Fruit fly (Drosophila melanogaster) whole organism, adult: ENCODE measurements around the gene CG3942.

Experiments used
- CG11617 ChIP-seq: fragments of 200-800 bp; sonication (Bioruptor generic); optimal IDR thresholded peaks from 2 replicates; lab custom pipeline; 2017; ENCODE audit warnings: mild to moderate bottlenecking, missing biosample characterization, missing genetic modification reagents, missing genetic modification characterization
- CG12768 ChIP-seq: fragments of 200-800 bp; sonication (Bioruptor generic); optimal IDR thresholded peaks from 2 replicates; lab custom pipeline; 2017; ENCODE audit warnings: missing biosample characterization, missing genetic modification characterization, mild to moderate bottlenecking, moderate library complexity, missing genetic modification reagents
- CG14711 ChIP-seq: fragments of 200-800 bp; sonication (Bioruptor generic); optimal IDR thresholded peaks from 2 replicates; lab custom pipeline; 2018; ENCODE audit warnings: missing biosample characterization, mild to moderate bottlenecking, missing genetic modification characterization, moderate library complexity
- CG1620 ChIP-seq: fragments of 200-800 bp; sonication (Bioruptor generic); optimal IDR thresholded peaks from 2 replicates; lab custom pipeline; 2016; ENCODE audit warnings: missing biosample characterization, missing genetic modification characterization
- CG33017 ChIP-seq: fragments of 200-800 bp; sonication (Bioruptor generic); optimal IDR thresholded peaks from 2 replicates; lab custom pipeline; 2018; ENCODE audit warnings: missing biosample characterization, mild to moderate bottlenecking, missing genetic modification characterization, moderate library complexity
- CG5204 ChIP-seq: fragments of 200-800 bp; sonication (Bioruptor generic); optimal IDR thresholded peaks from 2 replicates; lab custom pipeline; 2016; ENCODE audit warnings: missing biosample characterization, missing genetic modification characterization
- CG7045 ChIP-seq: fragments of 200-800 bp; sonication (Bioruptor generic); optimal IDR thresholded peaks from 2 replicates; lab custom pipeline; 2017; ENCODE audit warnings: missing biosample characterization, mild to moderate bottlenecking, missing genetic modification characterization
- CG7101 ChIP-seq: fragments of 200-800 bp; sonication (Bioruptor generic); optimal IDR thresholded peaks from 2 replicates; lab custom pipeline; 2018; ENCODE audit warnings: missing biosample characterization, mild to moderate bottlenecking, missing genetic modification characterization, moderate library complexity
- Clk ChIP-seq: fragments of 200-800 bp; sonication (Bioruptor generic); optimal IDR thresholded peaks from 2 replicates; lab custom pipeline; 2017; ENCODE audit warnings: missing biosample characterization, missing genetic modification characterization
- Crg-1 ChIP-seq: fragments of 200-800 bp; sonication (Bioruptor generic); optimal IDR thresholded peaks from 2 replicates; lab custom pipeline; 2016; ENCODE audit warnings: missing biosample characterization, missing genetic modification characterization
- Hr96 ChIP-seq: fragments of 200-800 bp; sonication (Bioruptor generic); optimal IDR thresholded peaks from 2 replicates; lab custom pipeline; 2016; ENCODE audit warnings: missing biosample characterization, missing genetic modification characterization
- Mnt ChIP-seq: fragments of 200-800 bp; sonication (Bioruptor generic); optimal IDR thresholded peaks from 2 replicates; lab custom pipeline; 2016; ENCODE audit warnings: missing biosample characterization, mild to moderate bottlenecking, missing genetic modification characterization
- bab1 ChIP-seq: fragments of 200-800 bp; sonication (Bioruptor generic); optimal IDR thresholded peaks from 3 replicates; lab custom pipeline; 2019; ENCODE audit warnings: missing biosample characterization, mild to moderate bottlenecking, missing genetic modification characterization, moderate library complexity
- cic ChIP-seq: fragments of 200-800 bp; sonication (Bioruptor generic); optimal IDR thresholded peaks from 2 replicates; lab custom pipeline; 2017; ENCODE audit warnings: missing biosample characterization, mild to moderate bottlenecking, missing genetic modification characterization, moderate library complexity
- cnc ChIP-seq, 2 experiments: fragments of >200 bp; optimal IDR thresholded peaks; 2 replicates each; lab custom pipeline; 2017
- kay ChIP-seq: fragments of 200-800 bp; sonication (Bioruptor generic); peaks from one replicate; lab custom pipeline; 2016; ENCODE audit warnings: missing biosample characterization, missing genetic modification characterization, borderline replicate concordance
- ovo ChIP-seq: fragments of 200-800 bp; sonication (Bioruptor generic); optimal IDR thresholded peaks from 2 replicates; lab custom pipeline; 2016; ENCODE audit warnings: missing biosample characterization, missing genetic modification characterization
- pad ChIP-seq: fragments of 200-800 bp; sonication (Bioruptor generic); optimal IDR thresholded peaks from 3 replicates; lab custom pipeline; 2017; ENCODE audit warnings: missing biosample characterization, missing genetic modification characterization, mild to moderate bottlenecking, moderate library complexity, missing genetic modification reagents
- tj ChIP-seq: fragments of 200-800 bp; sonication (Bioruptor generic); optimal IDR thresholded peaks from 3 replicates; lab custom pipeline; 2017; ENCODE audit warnings: missing biosample characterization, mild to moderate bottlenecking, missing genetic modification characterization, moderate library complexity
- toe ChIP-seq: fragments of 200-800 bp; sonication (Bioruptor generic); optimal IDR thresholded peaks from 2 replicates; lab custom pipeline; 2016; ENCODE audit warnings: missing biosample characterization, missing genetic modification characterization

The CG3942 gene

DNA sequence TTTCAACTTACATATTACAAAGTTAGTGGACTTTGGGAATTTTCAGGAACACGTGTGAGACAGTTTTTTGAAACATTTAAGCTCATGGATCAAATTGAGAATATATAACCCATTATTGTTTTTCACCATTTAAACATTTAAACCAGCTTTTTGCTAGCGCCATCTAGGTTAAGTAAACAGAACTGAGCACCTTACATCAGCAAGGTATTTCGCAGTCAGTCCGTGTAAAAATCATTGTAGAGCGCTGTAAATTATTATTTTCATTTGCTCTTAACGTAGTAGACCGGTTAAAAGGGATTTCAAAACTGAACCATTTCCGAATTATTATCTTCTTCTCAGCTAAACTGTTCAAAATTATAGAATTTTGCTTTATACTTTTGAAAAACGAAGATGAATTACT is 31.9 kb upstream of the CG3942 start, which contains the start of gene Rsbp15:
Gene Rsbp15 (plus strand): TSS at position 295 of the 400 bp plus-strand sequence.
- TF ChIP-seq Crg-1 (GFP tag; lab: Kevin White, UChicago): no peak
- TF ChIP-seq pad: no peak
- no peak for TF ChIP-seq Mnt (GFP tag; lab: Kevin White, UChicago)
- TF ChIP-seq bab1 (GFP tag; lab: Kevin White, UChicago): no peak
- TF ChIP-seq CG11617: no peak
- TF ChIP-seq CG14711 (tag; lab: Kevin White, UChicago): no peak
- no peak for TF ChIP-seq Clk (GFP tag; lab: Kevin White, UChicago)
- TF ChIP-seq kay (GFP tag; lab: Kevin White, UChicago): no peak
- no peak for TF ChIP-seq toe (GFP tag; lab: Kevin White, UChicago)
- TF ChIP-seq ovo (GFP tag; lab: Kevin White, UChicago): no peak
- TF ChIP-seq CG12768: no peak
- TF ChIP-seq cnc (optimal IDR thresholded peaks at IDR 0.05; lab: Kevin White, UChicago): no peak
- no peak for TF ChIP-seq CG7101 (tag; lab: Kevin White, UChicago)
- no peak for TF ChIP-seq CG33017 (tag; lab: Kevin White, UChicago)
- no peak for TF ChIP-seq CG7045 (GFP tag; lab: Kevin White, UChicago)
- no peak for TF ChIP-seq cic
- TF ChIP-seq CG5204 (GFP tag; lab: Kevin White, UChicago): no peak

DNA sequence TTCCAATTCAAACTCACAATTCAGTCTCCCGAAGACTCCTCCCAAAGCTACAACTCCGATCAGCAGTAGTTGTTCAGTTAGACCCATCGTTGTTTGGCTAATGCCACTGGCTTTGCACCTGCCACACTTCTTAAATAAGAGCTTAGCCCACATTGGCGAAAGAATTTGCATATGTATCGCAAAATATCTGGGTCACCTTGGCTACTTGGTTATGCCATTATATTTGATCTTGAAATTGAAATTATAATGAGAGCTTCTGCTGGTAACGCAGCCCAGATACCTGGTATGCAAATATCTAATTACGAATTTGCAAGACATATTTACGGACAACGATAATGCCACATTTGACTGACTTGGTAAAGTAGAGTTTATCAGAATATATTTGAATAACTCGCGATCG is 29.1 kb upstream of the CG3942 start, which contains the start of gene CG17404:
Gene CG17404 (minus strand): TSS at position 101 of the 400 bp plus-strand sequence.
- no peak for TF ChIP-seq Hr96 (GFP tag; lab: Kevin White, UChicago)
- TF ChIP-seq CG12768: no peak
- no peak for TF ChIP-seq cnc (optimal IDR thresholded peaks at IDR 0.05; lab: Kevin White, UChicago)
- no peak for TF ChIP-seq Crg-1 (GFP tag; lab: Kevin White, UChicago)
- no peak for TF ChIP-seq CG14711 (tag; lab: Kevin White, UChicago)
- TF ChIP-seq CG7045 (GFP tag; lab: Kevin White, UChicago): no peak
- TF ChIP-seq bab1 (GFP tag; lab: Kevin White, UChicago): no peak
- TF ChIP-seq CG33017 (tag; lab: Kevin White, UChicago): no peak
- no peak for TF ChIP-seq cic
- TF ChIP-seq Mnt (GFP tag; lab: Kevin White, UChicago): no peak
- TF ChIP-seq CG1620 (GFP tag; lab: Kevin White, UChicago): no peak
- no peak for TF ChIP-seq tj (GFP tag; lab: Kevin White, UChicago)
- no peak for TF ChIP-seq kay (GFP tag; lab: Kevin White, UChicago)

DNA sequence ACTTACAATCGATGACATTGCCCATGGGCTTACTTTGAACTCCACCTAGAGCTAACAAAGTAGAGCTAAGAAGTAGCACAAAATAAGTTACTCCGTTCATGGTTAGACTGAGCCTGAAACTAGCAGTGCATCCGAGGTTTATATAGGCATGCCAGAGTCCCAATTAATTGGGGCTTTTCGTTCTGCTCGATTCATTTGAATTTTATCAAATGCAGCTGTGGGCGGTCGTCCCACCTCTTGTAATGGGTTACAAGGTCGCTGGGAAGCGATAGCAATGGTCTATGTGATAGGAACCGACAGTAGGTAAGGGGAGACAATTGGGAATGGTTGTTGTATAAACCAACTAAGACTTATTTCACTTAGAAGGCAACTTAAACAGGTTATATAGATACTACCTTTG is 27.7 kb upstream of the CG3942 start, which contains the start of gene CG12256:
Gene CG12256 (minus strand): TSS at position 101 of the 400 bp plus-strand sequence.
- TF ChIP-seq CG1620 (GFP tag; lab: Kevin White, UChicago) (no peak), CG14711 (tag; lab: Kevin White, UChicago) (no peak), tj (GFP tag; lab: Kevin White, UChicago) (no peak)

DNA sequence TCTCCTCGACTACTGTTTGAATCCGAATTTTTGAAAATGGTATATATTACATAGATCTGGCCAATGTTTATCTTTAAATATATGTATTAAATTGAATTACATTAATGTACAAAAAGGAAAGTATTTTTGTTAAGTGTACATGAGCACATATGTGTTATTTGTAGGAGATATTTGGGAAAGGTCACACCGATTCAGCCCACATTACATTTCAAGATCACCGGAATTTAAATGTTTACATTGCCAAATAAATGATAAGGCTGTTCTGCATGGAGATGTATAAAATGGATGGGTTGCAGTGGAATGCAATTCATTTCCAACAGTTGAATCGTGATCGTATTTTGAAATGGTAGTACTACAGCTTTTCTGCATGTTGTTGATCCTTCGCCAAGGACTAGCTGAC is 24.9 kb upstream of the CG3942 start, which contains the start of gene CG3916:
Gene CG3916 (plus strand): TSS at position 301 of the 400 bp plus-strand sequence.
- TF ChIP-seq bab1 (GFP tag; lab: Kevin White, UChicago) (no peak), Mnt (GFP tag; lab: Kevin White, UChicago) (no peak), CG33017 (tag; lab: Kevin White, UChicago) (no peak), kay (GFP tag; lab: Kevin White, UChicago) (no peak), CG11617 (no peak), Hr96 (GFP tag; lab: Kevin White, UChicago) (no peak)

DNA sequence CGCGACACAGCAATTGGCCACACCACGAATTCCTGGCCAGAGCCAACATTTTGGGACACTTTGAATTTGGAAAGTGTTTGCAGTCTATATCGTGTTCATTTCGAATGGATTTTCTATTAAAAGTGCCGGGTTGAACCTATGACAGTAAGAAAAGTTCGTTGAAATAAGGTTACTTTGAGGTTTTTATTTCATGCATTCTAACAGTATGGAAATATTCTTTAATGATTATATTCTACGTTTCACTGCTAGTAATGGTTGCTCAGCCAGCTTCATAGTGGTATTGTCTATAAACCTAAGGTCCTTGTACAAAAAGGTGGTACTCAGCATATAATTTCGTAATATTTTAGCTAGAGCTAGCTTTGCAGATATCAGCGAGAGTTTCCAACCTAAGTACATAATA is 21.4 kb upstream of the CG3942 start, which contains the start of gene Pglym87:
Gene Pglym87 (minus strand): TSS at position 101 of the 400 bp plus-strand sequence.
- TF ChIP-seq Mnt (GFP tag; lab: Kevin White, UChicago): no peak
- TF ChIP-seq Hr96 (GFP tag; lab: Kevin White, UChicago): no peak

DNA sequence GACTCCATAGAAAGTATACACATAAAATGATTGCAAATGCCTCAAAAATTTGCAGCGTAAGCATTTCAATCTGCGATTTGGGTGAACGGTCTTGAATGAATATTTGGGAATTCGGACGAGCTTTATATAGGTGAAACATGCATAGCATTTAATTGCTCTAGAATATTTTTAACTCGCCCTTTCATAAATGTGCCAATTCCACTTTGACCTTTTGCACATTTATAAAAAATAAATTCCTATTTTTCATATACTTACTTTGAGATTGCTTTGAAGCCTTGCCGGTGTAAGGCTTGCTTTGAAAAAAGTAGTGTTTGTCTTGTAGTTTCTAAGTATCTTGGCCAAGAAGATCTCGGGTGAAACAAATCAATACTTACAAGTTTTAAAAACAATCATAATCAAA is 19.4 kb upstream of the CG3942 start, which contains the start of gene Cyp313a5:
Gene Cyp313a5 (minus strand): TSS at position 101 of the 400 bp plus-strand sequence.
- TF ChIP-seq CG1620 (GFP tag; lab: Kevin White, UChicago) (no peak), toe (GFP tag; lab: Kevin White, UChicago) (no peak), CG14711 (tag; lab: Kevin White, UChicago) (no peak), CG7045 (GFP tag; lab: Kevin White, UChicago) (no peak), cic (no peak), Mnt (GFP tag; lab: Kevin White, UChicago) (no peak), ovo (GFP tag; lab: Kevin White, UChicago) (no peak), kay (GFP tag; lab: Kevin White, UChicago) (no peak), Crg-1 (GFP tag; lab: Kevin White, UChicago) (no peak), pad (no peak), tj (GFP tag; lab: Kevin White, UChicago) (no peak), CG33017 (tag; lab: Kevin White, UChicago) (no peak), CG7101 (tag; lab: Kevin White, UChicago) (no peak), cnc (optimal IDR thresholded peaks at IDR 0.05; lab: Kevin White, UChicago) (no peak), bab1 (GFP tag; lab: Kevin White, UChicago) (no peak), CG11617 (no peak)

DNA sequence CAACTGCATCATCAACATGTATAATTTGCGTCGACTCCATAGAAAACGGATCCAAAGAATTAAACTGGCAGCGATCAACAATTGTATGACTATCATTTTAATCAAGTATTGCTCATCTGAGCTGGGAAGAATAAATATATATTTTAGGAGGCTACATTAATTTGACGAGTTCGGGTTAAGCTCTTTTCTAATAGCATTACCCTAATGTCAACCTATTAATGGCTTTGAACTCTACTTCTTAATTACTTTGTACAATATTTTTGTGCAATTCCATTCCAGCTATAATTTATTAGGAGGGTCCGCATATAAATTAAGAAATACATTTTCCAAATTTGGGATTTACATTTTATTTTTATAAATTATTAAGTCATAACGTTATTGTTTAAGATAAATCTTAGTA is 17.2 kb upstream of the CG3942 start, which contains the start of gene Cyp313a2:
Gene Cyp313a2 (minus strand): TSS at position 101 of the 400 bp plus-strand sequence.
- TF ChIP-seq cic: no peak
- no peak for TF ChIP-seq bab1 (GFP tag; lab: Kevin White, UChicago)
- TF ChIP-seq CG7045 (GFP tag; lab: Kevin White, UChicago): no peak
- no peak for TF ChIP-seq cnc (optimal IDR thresholded peaks at IDR 0.05; lab: Kevin White, UChicago)
- TF ChIP-seq CG1620 (GFP tag; lab: Kevin White, UChicago): no peak
- no peak for TF ChIP-seq Clk (GFP tag; lab: Kevin White, UChicago)
- no peak for TF ChIP-seq Crg-1 (GFP tag; lab: Kevin White, UChicago)
- TF ChIP-seq kay (GFP tag; lab: Kevin White, UChicago): no peak
- TF ChIP-seq CG12768: no peak
